Worm (Caenorhabditis elegans): ENCODE measurements around the gene vps-26.

Gene vps-26

DNA sequence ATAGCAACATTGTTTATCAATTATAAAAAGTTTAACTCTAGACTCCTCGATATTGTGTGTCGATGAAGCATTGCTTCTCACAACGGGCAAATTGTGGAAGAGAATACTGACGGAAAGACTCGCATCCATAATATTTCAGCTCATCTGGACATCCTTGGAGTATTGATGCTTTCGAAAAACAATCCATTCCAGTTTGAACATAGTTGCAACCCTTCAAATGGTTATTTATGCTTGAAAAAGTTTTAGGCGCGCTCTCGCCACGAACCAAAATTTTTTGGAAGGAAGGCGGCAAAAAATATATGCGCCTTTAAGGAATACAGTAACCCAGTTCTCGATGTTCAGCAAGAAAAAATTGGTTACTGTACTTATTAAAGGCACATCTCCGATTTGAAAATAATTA lies 19.1 kb downstream of the vps-26 start:
- peak; percentile 25 for TF ChIP-seq crh-2 (tag; optimal IDR thresholded peaks at IDR 0.05)
- peak; percentile 25 for TF ChIP-seq sma-3 (GFP tag; optimal IDR thresholded peaks at IDR 0.05)
- peak; percentile 16 for TF ChIP-seq ama-1 (optimal IDR thresholded peaks at IDR 0.05)
- peak; percentile 37 for TF ChIP-seq sma-9 (GFP tag; optimal IDR thresholded peaks at IDR 0.05)
- no peak for TF ChIP-seq sma-9 (tag; optimal IDR thresholded peaks at IDR 0.05)
- no peak for TF ChIP-seq skn-1 (tag; optimal IDR thresholded peaks at IDR 0.05)

DNA sequence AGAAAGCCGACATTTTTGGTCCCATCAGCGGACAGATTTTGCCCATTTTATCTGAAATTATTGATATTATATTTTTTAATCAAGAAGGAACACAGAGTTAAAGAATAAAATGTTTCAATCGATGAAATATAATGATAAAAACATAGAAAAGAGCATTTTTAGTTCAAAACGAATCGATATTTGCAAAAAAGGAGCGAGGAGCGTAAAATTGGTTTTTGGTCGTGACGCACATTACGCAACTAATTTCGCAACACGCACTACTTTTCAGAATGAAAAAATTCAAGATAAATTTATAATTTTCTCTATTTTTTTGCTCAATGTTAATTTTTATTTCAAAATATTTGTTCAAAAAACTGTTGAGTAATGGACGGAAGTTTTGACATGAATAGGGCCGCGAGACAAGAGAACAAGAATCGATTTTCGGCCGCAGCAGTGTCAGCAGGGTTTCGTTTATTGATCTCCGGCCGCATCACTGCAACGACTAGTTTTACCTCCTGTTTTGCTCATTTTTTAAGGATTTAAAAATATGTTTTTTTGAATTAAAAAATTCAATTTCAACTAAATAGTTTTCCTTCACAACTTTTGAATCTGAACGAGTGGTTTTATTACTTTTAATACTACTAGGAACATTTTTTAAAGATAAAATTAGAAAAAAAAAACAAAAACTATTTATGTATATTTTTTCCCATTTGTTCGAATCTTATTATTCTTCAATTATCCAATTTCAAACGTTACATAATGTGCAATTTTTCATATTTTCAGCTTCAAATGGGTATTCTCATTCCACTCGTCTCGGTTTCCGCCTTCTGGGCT lies 20.3 kb downstream of the vps-26 start, which contains the start of the genes F49C12.12 and vha-17:
F49C12.12 (minus strand) TSS at position 51 of the 813 bp plus-strand sequence.
vha-17 (plus strand) TSS at position 763 of the 813 bp plus-strand sequence.
- TF ChIP-seq mab-5 (tag; optimal IDR thresholded peaks at IDR 0.05) (no peak), unc-39 (tag; optimal IDR thresholded peaks at IDR 0.05) (no peak), nhr-237 (tag; optimal IDR thresholded peaks at IDR 0.05) (no peak), C34F6.9 (tag; optimal IDR thresholded peaks at IDR 0.05) (peak; percentile 70), fos-1 (tag; optimal IDR thresholded peaks at IDR 0.05) (peak; percentile 67), F13H6.1 (tag; optimal IDR thresholded peaks at IDR 0.05) (no peak), nhr-129 (tag; optimal IDR thresholded peaks at IDR 0.05) (no peak), unc-55 (GFP tag; optimal IDR thresholded peaks at IDR 0.05) (peak; percentile 59), crh-2 (tag; optimal IDR thresholded peaks at IDR 0.05) (peak; percentile 17), gmeb-1 (tag; optimal IDR thresholded peaks at IDR 0.05) (peak; percentile 7), lsy-2 (tag; optimal IDR thresholded peaks at IDR 0.05) (peak in 1 of 2 experiments; percentile 56)

DNA sequence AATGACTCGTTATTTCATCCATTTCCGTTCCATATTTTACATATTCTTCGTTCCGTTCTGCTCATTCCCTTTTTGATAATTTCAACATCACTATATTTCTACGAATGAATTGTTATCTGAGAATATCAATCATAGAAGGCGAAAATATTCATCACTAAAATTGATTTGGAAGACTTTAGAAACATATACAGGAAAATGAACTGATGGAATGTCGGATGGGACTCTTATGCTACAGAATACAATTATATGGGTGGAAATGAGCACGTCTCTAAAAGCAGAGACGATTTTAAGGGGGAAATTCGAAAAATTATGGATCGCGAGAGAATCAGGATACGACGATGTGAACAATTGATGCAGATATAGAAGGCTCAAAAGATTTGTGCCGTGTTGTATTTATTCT lies 21.6 kb downstream of the vps-26 start:
- TF ChIP-seq nhr-6 (tag; optimal IDR thresholded peaks at IDR 0.05): no peak
- no peak for TF ChIP-seq R02D3.7 (tag; optimal IDR thresholded peaks at IDR 0.05)
- no peak for TF ChIP-seq sma-3 (GFP tag; optimal IDR thresholded peaks at IDR 0.05)
- TF ChIP-seq ceh-16 (tag; optimal IDR thresholded peaks at IDR 0.05): no peak
- no peak for TF ChIP-seq snpc-4 (tag; optimal IDR thresholded peaks at IDR 0.05)
- TF ChIP-seq elt-1 (tag; optimal IDR thresholded peaks at IDR 0.05): no peak
- no peak for TF ChIP-seq ceh-82 (tag; optimal IDR thresholded peaks at IDR 0.05)
- no peak for TF ChIP-seq nhr-11 (tag; optimal IDR thresholded peaks at IDR 0.05)
- TF ChIP-seq mdl-1 (tag; optimal IDR thresholded peaks at IDR 0.05): no peak
- no peak for TF ChIP-seq sem-4 (tag; optimal IDR thresholded peaks at IDR 0.05)
- no peak for TF ChIP-seq lin-11 (tag; optimal IDR thresholded peaks at IDR 0.05)
- no peak for TF ChIP-seq unc-39 (tag; optimal IDR thresholded peaks at IDR 0.05)
- no peak for TF ChIP-seq ZK546.5 (tag; optimal IDR thresholded peaks at IDR 0.05)
- TF ChIP-seq lin-39 (tag; optimal IDR thresholded peaks at IDR 0.05): no peak
- TF ChIP-seq skn-1 (tag; optimal IDR thresholded peaks at IDR 0.05): no peak

DNA sequence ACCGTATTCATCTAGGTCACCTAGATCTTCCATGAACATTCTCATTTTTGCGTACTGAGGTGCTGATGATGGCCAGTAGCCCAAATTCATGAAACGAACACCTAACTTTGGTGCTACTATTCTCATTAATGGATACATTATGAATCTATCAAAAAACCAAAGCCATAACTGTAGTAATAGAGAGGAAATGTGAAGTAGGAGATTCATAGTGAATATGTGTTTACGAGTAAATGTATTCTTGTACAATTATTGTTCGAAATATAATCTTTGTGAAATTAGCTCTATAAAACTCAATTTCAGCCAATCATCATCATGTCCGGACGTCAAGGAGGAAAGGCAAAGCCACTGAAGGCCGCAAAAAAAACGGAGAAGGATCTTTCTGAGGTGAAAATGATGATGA lies 22.5 kb downstream of the vps-26 start, which contains the start of the genes F49C12.11 and nemt-1:
F49C12.11 (plus strand) TSS at position 301 of the 400 bp plus-strand sequence.
nemt-1 (minus strand) TSS at position 360 of the 400 bp plus-strand sequence.
- no peak for TF ChIP-seq ama-1 (optimal IDR thresholded peaks at IDR 0.05)
- no peak for TF ChIP-seq unc-62 (GFP tag; optimal IDR thresholded peaks at IDR 0.05)
- TF ChIP-seq ZK546.5 (tag; optimal IDR thresholded peaks at IDR 0.05): no peak
- TF ChIP-seq blmp-1 (tag; optimal IDR thresholded peaks at IDR 0.05; ENCODE audit: insufficient read depth): no peak
- TF ChIP-seq C34F6.9 (tag; optimal IDR thresholded peaks at IDR 0.05): no peak
- no peak for TF ChIP-seq nhr-21 (tag; optimal IDR thresholded peaks at IDR 0.05)
- TF ChIP-seq ztf-4 (tag; optimal IDR thresholded peaks at IDR 0.05): no peak
- TF ChIP-seq crh-2 (tag; optimal IDR thresholded peaks at IDR 0.05): no peak
- TF ChIP-seq nhr-77 (tag; optimal IDR thresholded peaks at IDR 0.05): no peak
- TF ChIP-seq skn-1 (tag; optimal IDR thresholded peaks at IDR 0.05): no peak
- TF ChIP-seq lin-11 (tag; optimal IDR thresholded peaks at IDR 0.05): no peak
- no peak for TF ChIP-seq mbf-1 (tag; optimal IDR thresholded peaks at IDR 0.05)
- no peak for TF ChIP-seq unc-39 (tag; optimal IDR thresholded peaks at IDR 0.05)
- no peak for TF ChIP-seq lin-13 (GFP tag; optimal IDR thresholded peaks at IDR 0.05)
- no peak for TF ChIP-seq fos-1 (tag; optimal IDR thresholded peaks at IDR 0.05)
- no peak for TF ChIP-seq mab-5 (tag; optimal IDR thresholded peaks at IDR 0.05)
- no peak for TF ChIP-seq snpc-4 (tag; optimal IDR thresholded peaks at IDR 0.05)

All from whole organism, L2 larva.